Worm (Caenorhabditis elegans) whole organism, L1 larva: ENCODE data around the gene F25G6.1.

Experiments
- C34B4.2 ChIP-seq: sonication (generic microtip); optimal IDR thresholded peaks from 2 replicates; lab custom pipeline; 2017; ENCODE audit warnings: mild to moderate bottlenecking, missing genetic modification characterization, missing compliant biosample characterization
- dsc-1 ChIP-seq: sonication (generic microtip); optimal IDR thresholded peaks from 2 replicates; lab custom pipeline; 2016; ENCODE audit warnings: mild to moderate bottlenecking, missing genetic modification characterization, missing compliant biosample characterization
- nhr-71 ChIP-seq: sonication (generic microtip); optimal IDR thresholded peaks from 2 replicates; lab custom pipeline; 2016; ENCODE audit warnings: mild to moderate bottlenecking, missing genetic modification characterization, moderate library complexity, missing compliant biosample characterization
- zag-1 ChIP-seq: fragments of 150-350 bp; optimal IDR thresholded peaks from 2 replicates; lab custom pipeline; 2014; ENCODE audit warnings: missing biosample characterization, missing genetic modification characterization
- ztf-11 ChIP-seq, 2 experiments: sonication (generic microtip); optimal IDR thresholded peaks; 2 replicates each; lab custom pipeline; 2016 to 2017; ENCODE audit warnings: missing genetic modification characterization in 2 of 2, missing biosample characterization in 1 of 2, missing compliant biosample characterization in 1 of 2

- TF ChIP-seq ztf-11 (tag; optimal IDR thresholded peaks at IDR 0.05; lab: Kevin White, UChicago) (peak in 1 of 2 experiments; percentile 15), dsc-1 (tag; lab: Kevin White, UChicago) (no peak), C34B4.2 (no peak), nhr-71 (tag; lab: Kevin White, UChicago) (peak; percentile 68), zag-1 (tag; lab: Kevin White, UChicago) (no peak)
Measured at ce11 chrV:8594105-8594964, 19.5 kb downstream of the F25G6.1 start, which contains the start of gene tag-196.
